Worm (Caenorhabditis elegans) whole organism, L2 larva: ENCODE data around the gene erg-28.
A peak's percentile ranks its signal among the peaks of the same experiment; 100 is the strongest.

Experiments
- C34F6.9 ChIP-seq: fragments of 150-350 bp; optimal IDR thresholded peaks from 2 replicates; lab custom pipeline; 2014; ENCODE audit warnings: missing biosample characterization, missing genetic modification characterization
- F13H6.1 ChIP-seq: sonication (generic microtip); optimal IDR thresholded peaks from 2 replicates; lab custom pipeline; 2016; ENCODE audit warnings: missing genetic modification characterization, missing compliant biosample characterization
- R02D3.7 ChIP-seq: fragments of 150-350 bp; optimal IDR thresholded peaks from 2 replicates; lab custom pipeline; 2014; ENCODE audit warnings: missing biosample characterization, missing genetic modification characterization
- Y55F3AM.14 ChIP-seq: fragments of 200-800 bp; sonication (Bioruptor generic); optimal IDR thresholded peaks from 2 replicates; lab custom pipeline; 2018; ENCODE audit warnings: mild to moderate bottlenecking, missing genetic modification characterization, missing compliant biosample characterization
- aly-2 ChIP-seq: fragments of 150-350 bp; optimal IDR thresholded peaks from 2 replicates; lab custom pipeline; 2014; ENCODE audit warnings: missing biosample characterization, missing genetic modification characterization
- ama-1 ChIP-seq: fragments of 150-350 bp; optimal IDR thresholded peaks from 2 replicates; lab custom pipeline; 2018; ENCODE audit warnings: inconsistent platforms
- blmp-1 ChIP-seq: sonication (generic microtip); optimal IDR thresholded peaks from 2 replicates; lab custom pipeline; 2017; ENCODE audit warnings: missing genetic modification characterization, mild to moderate bottlenecking, missing compliant biosample characterization, antibody characterized with exemption, moderate library complexity; ENCODE audit not compliant: insufficient read depth
- ceh-16 ChIP-seq: fragments of 150-350 bp; optimal IDR thresholded peaks from 2 replicates; lab custom pipeline; 2014; ENCODE audit warnings: missing biosample characterization, missing genetic modification characterization
- ceh-82 ChIP-seq: fragments of 150-350 bp; optimal IDR thresholded peaks from 2 replicates; lab custom pipeline; 2014; ENCODE audit warnings: missing biosample characterization, missing genetic modification characterization
- crh-2 ChIP-seq: sonication (generic microtip); optimal IDR thresholded peaks from 2 replicates; lab custom pipeline; 2017; ENCODE audit warnings: missing biosample characterization, missing genetic modification characterization
- elt-1 ChIP-seq: fragments of 150-350 bp; optimal IDR thresholded peaks from 2 replicates; lab custom pipeline; 2014; ENCODE audit warnings: missing biosample characterization, missing genetic modification characterization
- elt-3 ChIP-seq: sonication (generic microtip); optimal IDR thresholded peaks from 2 replicates; lab custom pipeline; 2017; ENCODE audit warnings: missing biosample characterization, missing genetic modification characterization
- fos-1 ChIP-seq: fragments of 150-350 bp; optimal IDR thresholded peaks from 2 replicates; lab custom pipeline; 2014; ENCODE audit warnings: missing biosample characterization, missing genetic modification characterization
- gmeb-1 ChIP-seq: fragments of 150-350 bp; optimal IDR thresholded peaks from 2 replicates; lab custom pipeline; 2014; ENCODE audit warnings: missing biosample characterization, missing genetic modification characterization
- lin-11 ChIP-seq: fragments of 150-350 bp; sonication (generic microtip); optimal IDR thresholded peaks from 2 replicates; lab custom pipeline; 2014; ENCODE audit warnings: missing biosample characterization, missing genetic modification characterization, inconsistent platforms, mixed read lengths
- lin-39 ChIP-seq: fragments of 150-350 bp; optimal IDR thresholded peaks from 2 replicates; lab custom pipeline; 2014; ENCODE audit warnings: missing biosample characterization, missing genetic modification reagents, missing genetic modification characterization
- lsy-2 ChIP-seq, 2 experiments: fragments of 150-350 bp in 1 of 2; sonication (generic microtip) in 1 of 2; optimal IDR thresholded peaks; 2 replicates each; lab custom pipeline; 2014 to 2017; ENCODE audit warnings: missing biosample characterization in 2 of 2, missing genetic modification characterization in 2 of 2
- mbf-1 ChIP-seq: sonication (generic microtip); optimal IDR thresholded peaks from 2 replicates; lab custom pipeline; 2017; ENCODE audit warnings: missing biosample characterization, missing genetic modification characterization
- nhr-23 ChIP-seq: fragments of 150-350 bp; optimal IDR thresholded peaks from 2 replicates; lab custom pipeline; 2014; ENCODE audit warnings: missing biosample characterization, missing genetic modification reagents, missing genetic modification characterization
- nhr-77 ChIP-seq: fragments of 150-350 bp; optimal IDR thresholded peaks from 2 replicates; lab custom pipeline; 2014; ENCODE audit warnings: missing biosample characterization, missing genetic modification characterization
- sem-4 ChIP-seq: fragments of 150-350 bp; optimal IDR thresholded peaks from 2 replicates; lab custom pipeline; 2014; ENCODE audit warnings: missing biosample characterization, missing genetic modification reagents, missing genetic modification characterization
- skn-1 ChIP-seq: sonication (generic microtip); optimal IDR thresholded peaks from 2 replicates; lab custom pipeline; 2017; ENCODE audit warnings: missing biosample characterization, missing genetic modification characterization
- sma-3 ChIP-seq: sonication (generic microtip); optimal IDR thresholded peaks from 2 replicates; lab custom pipeline; 2016; ENCODE audit warnings: missing genetic modification reagents, missing genetic modification characterization, missing compliant biosample characterization
- sma-9 ChIP-seq, 2 experiments: fragments of 150-350 bp in 1 of 2; sonication (generic microtip) in 1 of 2; optimal IDR thresholded peaks; 2 replicates each; lab custom pipeline; 2014 to 2016; ENCODE audit warnings: missing genetic modification characterization in 2 of 2, mild to moderate bottlenecking in 1 of 2, missing biosample characterization in 1 of 2, missing compliant biosample characterization in 1 of 2, missing genetic modification reagents in 1 of 2, moderate library complexity in 1 of 2
- unc-39 ChIP-seq: fragments of 150-350 bp; optimal IDR thresholded peaks from 2 replicates; lab custom pipeline; 2014; ENCODE audit warnings: missing biosample characterization, missing genetic modification characterization
- unc-55 ChIP-seq: fragments of 150-350 bp; sonication (generic microtip); optimal IDR thresholded peaks from 3 replicates; lab custom pipeline; 2014; ENCODE audit warnings: missing biosample characterization, missing genetic modification reagents, missing genetic modification characterization
- unc-62 ChIP-seq: fragments of 150-350 bp; optimal IDR thresholded peaks from 2 replicates; lab custom pipeline; 2014; ENCODE audit warnings: missing biosample characterization, missing genetic modification reagents, missing genetic modification characterization
- zag-1 ChIP-seq: fragments of 150-350 bp; optimal IDR thresholded peaks from 2 replicates; lab custom pipeline; 2014; ENCODE audit warnings: missing biosample characterization, missing genetic modification characterization
- ztf-1 ChIP-seq: fragments of 200-800 bp; sonication (Bioruptor generic); conservative IDR thresholded peaks from 2 replicates; pipeline ENCODE4 v1.3.6; 2022; ENCODE audit warnings: missing genetic modification characterization, missing compliant biosample characterization
- ztf-11 ChIP-seq: sonication (generic microtip); optimal IDR thresholded peaks from 2 replicates; lab custom pipeline; 2017; ENCODE audit warnings: missing biosample characterization, missing genetic modification characterization
- ztf-4 ChIP-seq: fragments of 150-350 bp; optimal IDR thresholded peaks from 2 replicates; lab custom pipeline; 2014; ENCODE audit warnings: missing biosample characterization, missing genetic modification characterization

The erg-28 gene

DNA sequence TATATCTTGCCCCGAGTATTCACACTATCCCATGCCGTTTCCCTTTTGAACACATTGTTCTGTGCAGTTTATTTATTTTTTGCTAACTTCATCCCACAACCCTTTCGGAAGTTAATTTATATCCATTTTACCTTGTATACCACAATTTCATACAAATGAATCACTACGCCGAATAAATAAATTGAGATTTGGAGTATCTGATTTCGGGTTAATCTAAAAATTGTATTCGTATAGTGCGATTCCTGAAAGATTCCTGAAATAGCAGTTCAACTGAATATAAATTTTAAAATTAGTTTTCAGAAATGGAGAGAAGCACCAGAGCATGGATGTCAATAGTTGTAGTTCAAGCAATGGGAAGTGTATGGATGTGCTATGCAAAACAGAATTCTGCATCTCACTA is at the start of gene erg-28:
Gene erg-28 (plus strand): TSS at position 301 of the 400 bp plus-strand sequence.
- TF ChIP-seq skn-1 (tag; lab: Kevin White, UChicago), result no peak
- no peak for TF ChIP-seq ceh-16 (tag; lab: Kevin White, UChicago)
- no peak for TF ChIP-seq unc-55 (GFP tag; lab: Kevin White, UChicago)
- TF ChIP-seq F13H6.1 (tag; lab: Kevin White, UChicago), result no peak
- no peak for TF ChIP-seq sma-3 (GFP tag; lab: Kevin White, UChicago)
- TF ChIP-seq nhr-77 (tag; lab: Kevin White, UChicago), result no peak
- no peak for TF ChIP-seq aly-2
- TF ChIP-seq gmeb-1 (tag; lab: Kevin White, UChicago), result no peak
- TF ChIP-seq crh-2 (tag; lab: Kevin White, UChicago), result no peak
- TF ChIP-seq mbf-1 (tag; lab: Kevin White, UChicago), result no peak
- TF ChIP-seq elt-1 (tag; lab: Kevin White, UChicago), result no peak
- TF ChIP-seq R02D3.7 (tag; lab: Kevin White, UChicago), result no peak
- TF ChIP-seq Y55F3AM.14, result no peak
- no peak for TF ChIP-seq blmp-1
- no peak for TF ChIP-seq ztf-11 (tag; lab: Kevin White, UChicago)
- no peak for TF ChIP-seq lin-39 (tag; lab: Kevin White, UChicago)
- TF ChIP-seq ztf-4 (tag; lab: Kevin White, UChicago), result no peak
- no peak for TF ChIP-seq ceh-82 (tag; lab: Kevin White, UChicago)
- TF ChIP-seq C34F6.9 (tag; lab: Kevin White, UChicago), result no peak

DNA sequence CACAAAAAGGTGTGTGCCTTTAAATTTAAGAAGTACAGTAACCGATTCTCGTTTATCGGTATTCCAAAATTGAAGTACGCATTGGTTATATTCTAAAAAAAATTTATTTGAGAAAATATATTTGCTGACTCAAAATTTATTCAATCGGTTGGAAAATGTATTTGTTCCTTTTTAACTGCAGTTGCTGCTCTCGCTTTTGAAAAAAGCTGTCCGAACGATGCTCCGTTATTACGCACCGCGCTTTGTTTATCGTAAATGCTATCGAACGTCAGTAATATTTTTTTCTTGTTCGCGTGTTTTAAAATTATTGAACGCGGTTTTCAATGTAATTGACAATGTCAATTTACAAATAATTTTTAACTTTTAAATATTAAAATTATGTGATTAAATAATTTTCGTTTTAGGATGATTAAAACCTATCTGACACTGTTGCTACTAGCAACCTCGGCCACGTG is 46.9 kb upstream of the erg-28 start, which contains the start of gene sel-1:
Gene sel-1 (plus strand): TSS at position 405 of the 455 bp plus-strand sequence.
- TF ChIP-seq unc-55 (GFP tag; lab: Kevin White, UChicago) (peak; percentile 31), lsy-2 (tag; optimal IDR thresholded peaks at IDR 0.05; lab: Kevin White, UChicago) (peak; percentile 1 to 19), gmeb-1 (tag; lab: Kevin White, UChicago) (no peak), C34F6.9 (tag; lab: Kevin White, UChicago) (peak; percentile 48)

DNA sequence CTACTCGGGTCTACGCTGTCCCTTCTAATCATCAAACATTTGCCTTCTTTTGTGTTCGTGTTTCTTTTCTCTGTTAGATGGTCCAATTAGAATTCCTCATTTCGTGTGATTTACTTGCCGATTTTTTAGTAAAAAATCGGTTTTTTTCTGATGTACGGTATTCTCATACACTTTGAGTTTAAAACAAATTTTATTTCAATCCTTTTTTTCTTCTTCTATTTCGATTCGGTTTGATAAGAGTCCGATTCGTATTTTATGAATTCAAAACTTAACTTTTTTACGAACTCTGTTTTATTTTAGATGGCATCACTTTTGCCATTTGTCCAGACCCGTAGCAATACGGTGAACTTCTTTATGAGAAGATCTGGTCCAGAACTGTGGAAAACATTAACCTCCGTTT is 44.0 kb upstream of the erg-28 start, which contains the start of gene mrps-5:
Gene mrps-5 (plus strand): TSS at position 301 of the 400 bp plus-strand sequence.
- TF ChIP-seq sma-9 (GFP tag; optimal IDR thresholded peaks at IDR 0.05; lab: Kevin White, UChicago) (no peak), sma-9 (tag; optimal IDR thresholded peaks at IDR 0.05; lab: Kevin White, UChicago) (no peak), ztf-1 (GFP tag; lab: Robert Waterston, UW) (no peak), elt-1 (tag; lab: Kevin White, UChicago) (no peak), lin-11 (tag; lab: Kevin White, UChicago) (no peak), crh-2 (tag; lab: Kevin White, UChicago) (no peak), zag-1 (tag; lab: Kevin White, UChicago) (no peak), sem-4 (tag; lab: Kevin White, UChicago) (no peak), elt-3 (tag; lab: Kevin White, UChicago) (no peak), nhr-23 (tag; lab: Kevin White, UChicago) (no peak), F13H6.1 (tag; lab: Kevin White, UChicago) (no peak)

DNA sequence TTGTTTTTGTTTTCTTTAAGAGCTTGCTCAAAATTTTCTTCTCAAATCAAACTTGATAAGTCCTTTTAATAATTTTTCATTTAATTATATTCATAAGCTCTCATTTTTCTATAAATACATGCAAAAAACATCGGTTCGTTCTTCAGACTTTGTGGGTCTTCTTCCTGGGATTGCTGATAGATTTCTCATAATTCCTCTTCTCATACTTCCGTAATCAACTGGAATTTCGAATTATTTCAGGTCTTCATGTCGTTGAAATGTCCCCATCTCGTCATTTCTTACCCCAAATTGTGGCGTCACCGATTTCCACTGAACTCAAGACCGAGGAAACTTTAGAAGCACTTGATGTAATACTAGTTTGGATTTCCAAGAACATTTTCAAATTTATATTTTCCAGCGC is 42.3 kb upstream of the erg-28 start:
- TF ChIP-seq sma-9 (GFP tag; optimal IDR thresholded peaks at IDR 0.05; lab: Kevin White, UChicago), result peak; percentile 9
- no peak for TF ChIP-seq sma-9 (tag; optimal IDR thresholded peaks at IDR 0.05; lab: Kevin White, UChicago)
- TF ChIP-seq mbf-1 (tag; lab: Kevin White, UChicago), result no peak

DNA sequence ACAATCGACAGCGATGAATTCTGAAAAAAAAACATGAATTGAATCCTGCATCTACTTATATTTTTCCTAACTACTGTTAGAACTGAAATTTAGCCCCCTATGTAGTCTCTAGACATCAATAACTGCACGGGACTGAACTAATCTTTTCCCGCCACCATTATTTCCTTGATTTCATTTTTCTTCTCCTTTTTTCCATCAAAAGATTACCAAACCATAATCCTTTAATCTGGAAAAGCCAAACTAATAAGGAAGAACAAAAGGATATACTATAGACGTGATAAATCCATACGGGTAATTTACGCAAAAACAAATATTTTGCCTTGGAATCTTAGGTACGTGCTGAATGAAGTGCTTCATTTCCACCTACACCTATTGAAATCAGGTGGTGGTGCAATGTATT is 39.9 kb upstream of the erg-28 start:
- TF ChIP-seq fos-1 (tag; lab: Kevin White, UChicago) (no peak), lsy-2 (tag; optimal IDR thresholded peaks at IDR 0.05; lab: Kevin White, UChicago) (no peak), unc-55 (GFP tag; lab: Kevin White, UChicago) (no peak), skn-1 (tag; lab: Kevin White, UChicago) (no peak), unc-62 (no peak), mbf-1 (tag; lab: Kevin White, UChicago) (no peak), gmeb-1 (tag; lab: Kevin White, UChicago) (no peak)

DNA sequence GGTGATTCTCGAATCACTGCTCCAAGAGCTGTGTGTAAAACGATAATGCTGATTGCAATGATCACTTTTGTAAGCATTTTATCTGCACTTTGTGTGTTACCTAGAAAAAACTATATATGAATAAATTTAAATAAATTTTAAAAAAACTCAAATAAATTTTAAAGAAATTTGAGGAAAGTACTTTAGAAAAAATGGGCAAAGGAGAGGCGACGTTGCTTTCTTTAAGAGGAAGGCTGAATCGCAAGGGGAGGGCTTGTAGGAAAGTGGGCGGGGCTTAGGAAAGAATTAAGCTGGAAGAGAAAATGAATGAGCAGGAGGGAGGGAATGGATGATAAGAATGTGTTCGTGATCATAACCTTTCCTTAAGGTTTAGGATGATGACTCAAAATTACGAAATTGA is 39.4 kb upstream of the erg-28 start, which contains the start of gene E02A10.4:
Gene E02A10.4 (minus strand): TSS at position 101 of the 400 bp plus-strand sequence.
- TF ChIP-seq crh-2 (tag; lab: Kevin White, UChicago) (no peak), sma-3 (GFP tag; lab: Kevin White, UChicago) (no peak), sem-4 (tag; lab: Kevin White, UChicago) (no peak), lin-39 (tag; lab: Kevin White, UChicago) (no peak), nhr-23 (tag; lab: Kevin White, UChicago) (no peak), unc-39 (tag; lab: Kevin White, UChicago) (no peak), Y55F3AM.14 (no peak), ama-1 (no peak), aly-2 (no peak)
